Fruit fly (Drosophila melanogaster): Measurements from ENCODE around the gene Ipk2.

- TF ChIP-seq lola (GFP tag; optimal IDR thresholded peaks at IDR 0.05) (no peak), h (GFP tag; optimal IDR thresholded peaks at IDR 0.05) (peak; percentile 70), sv (GFP tag; optimal IDR thresholded peaks at IDR 0.05) (no peak), Dfd (GFP tag; optimal IDR thresholded peaks at IDR 0.05) (no peak), psq (GFP tag; optimal IDR thresholded peaks at IDR 0.05) (peak; percentile 55), CG32264 (GFP tag; optimal IDR thresholded peaks at IDR 0.05) (peak; percentile 28), Hr78 (GFP tag; optimal IDR thresholded peaks at IDR 0.05) (no peak), CrebA (GFP tag; optimal IDR thresholded peaks at IDR 0.05; ENCODE audit: borderline replicate concordance) (no peak), ey (GFP tag; optimal IDR thresholded peaks at IDR 0.05) (peak; percentile 59), tai (GFP tag; optimal IDR thresholded peaks at IDR 0.05) (peak; percentile 65), Mio (GFP tag; optimal IDR thresholded peaks at IDR 0.05) (no peak), Abd-B (GFP tag; optimal IDR thresholded peaks at IDR 0.05) (no peak), foxo (GFP tag; optimal IDR thresholded peaks at IDR 0.05) (peak in 1 of 2 experiments; percentile 67)
Observed at dm6 chr2L:606165-606564, 32.1 kb upstream of the Ipk2 start.

Measured in whole organism, wandering third instar larva.